Worm (Caenorhabditis elegans) whole organism, L4/young adult: ENCODE results near the gene syg-2.
A peak's percentile ranks its signal among the peaks of the same experiment; 100 is the strongest.

ENCODE experiments used
- W03F9.2 ChIP-seq: fragments of 150-350 bp; optimal IDR thresholded peaks from 2 replicates; lab custom pipeline; 2014; ENCODE audit warnings: missing biosample characterization, missing genetic modification characterization
- dao-5 ChIP-seq: sonication (generic microtip); optimal IDR thresholded peaks from 2 replicates; lab custom pipeline; 2016; ENCODE audit warnings: missing genotype, missing genetic modification characterization, moderate library complexity, missing compliant biosample characterization
- him-1 ChIP-seq: sonication (generic microtip); optimal IDR thresholded peaks from 2 replicates; lab custom pipeline; 2016; ENCODE audit warnings: missing genotype, missing genetic modification reagents, missing genetic modification characterization, missing compliant biosample characterization

DNA sequence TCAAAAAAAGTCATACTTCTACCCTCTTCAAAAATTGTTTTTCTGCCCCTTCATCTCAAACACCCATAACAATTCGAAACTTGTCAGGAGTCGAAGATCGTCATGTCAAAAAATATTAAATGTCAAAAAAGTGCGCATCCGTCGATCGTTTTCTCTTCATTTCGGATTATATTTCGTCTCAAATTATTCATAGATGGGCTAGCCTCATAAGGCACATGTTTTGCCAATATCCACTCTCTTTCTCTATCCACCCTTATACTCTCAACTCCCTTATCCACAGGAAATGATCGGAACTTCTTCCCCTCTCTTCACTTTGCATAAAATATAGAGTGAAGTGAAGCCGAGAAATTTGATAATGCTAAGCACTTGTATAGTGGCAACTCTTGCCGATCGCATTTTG, 21.1 kb upstream of the syg-2 start:
- TF ChIP-seq W03F9.2 (tag; lab: Kevin White, UChicago) (no peak), dao-5 (no peak), him-1 (tag; lab: Kevin White, UChicago) (peak; percentile 5)
